Fruit fly (Drosophila melanogaster) whole organism: ENCODE results near the gene spel1.

Experiments
- pan ChIP-seq: fragments of >200 bp; optimal IDR thresholded peaks from 2 replicates; lab custom pipeline; 2017
- psq ChIP-seq: fragments of >200 bp; optimal IDR thresholded peaks from 2 replicates; lab custom pipeline; 2017
- usp ChIP-seq: fragments of >200 bp; optimal IDR thresholded peaks from 2 replicates; lab custom pipeline; 2017; ENCODE audit warnings: missing biosample characterization, missing genetic modification characterization, mixed read lengths

DNA sequence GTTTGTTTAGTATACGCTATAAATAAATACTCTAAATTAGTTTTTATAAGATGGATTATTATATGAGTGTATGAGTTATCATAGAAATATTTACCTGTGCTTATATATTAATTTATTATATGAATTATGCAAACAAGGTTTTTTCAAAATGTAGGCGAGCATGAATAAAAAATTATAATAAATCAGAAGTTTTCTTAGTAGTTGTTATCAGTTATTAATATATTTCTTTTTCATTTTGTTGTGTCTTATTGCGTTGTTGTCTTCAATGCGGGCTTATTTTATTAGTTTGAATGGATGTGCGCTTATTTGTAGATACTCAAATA lies 6.1 kb upstream of the spel1 start:
- TF ChIP-seq psq, result no peak
- no peak for TF ChIP-seq usp (GFP tag; lab: Kevin White, UChicago)
- no peak for TF ChIP-seq pan
